Worm (Caenorhabditis elegans): ENCODE results near the gene sre-12.

DNA sequence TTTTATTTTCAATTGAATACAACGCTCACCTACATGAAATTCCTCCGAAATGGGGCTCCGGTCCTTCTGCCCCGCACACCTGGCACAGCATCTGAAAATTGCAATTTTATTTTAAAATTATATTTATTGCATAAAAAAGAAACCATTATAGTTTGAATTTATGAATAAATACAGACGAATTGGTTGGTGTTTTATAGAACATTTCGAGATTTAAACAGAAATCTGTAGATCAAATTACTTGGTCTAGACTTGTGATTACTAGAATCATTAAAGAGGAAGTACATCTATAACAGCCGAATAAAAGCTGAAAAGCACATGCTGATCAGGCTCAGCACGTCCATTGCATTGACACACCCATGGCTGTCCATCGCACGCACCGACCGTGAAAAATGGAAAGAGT is 12.9 kb upstream of the sre-12 start, which contains the start of gene nhr-162:
- TF ChIP-seq nhr-11 (tag; optimal IDR thresholded peaks at IDR 0.05) = no peak
- no peak for TF ChIP-seq sem-4 (tag; optimal IDR thresholded peaks at IDR 0.05)
- no peak for TF ChIP-seq ceh-16 (tag; optimal IDR thresholded peaks at IDR 0.05)
- TF ChIP-seq F13H6.1 (tag; optimal IDR thresholded peaks at IDR 0.05) = no peak
- no peak for TF ChIP-seq nhr-237 (tag; optimal IDR thresholded peaks at IDR 0.05)
- no peak for TF ChIP-seq crh-2 (tag; optimal IDR thresholded peaks at IDR 0.05)
- no peak for TF ChIP-seq mdl-1 (tag; optimal IDR thresholded peaks at IDR 0.05)
- TF ChIP-seq snpc-4 (tag; optimal IDR thresholded peaks at IDR 0.05) = no peak
- TF ChIP-seq nhr-10 (tag; optimal IDR thresholded peaks at IDR 0.05) = no peak
- no peak for TF ChIP-seq zag-1 (tag; optimal IDR thresholded peaks at IDR 0.05)
- no peak for TF ChIP-seq lsy-2 (tag; optimal IDR thresholded peaks at IDR 0.05)

All from whole organism, L2 larva.